Worm (Caenorhabditis elegans) whole organism, mixed stage, embryonic: ENCODE measurements around the gene Y38E10A.24.

ENCODE experiments used
- elt-1 ChIP-seq: sonication (generic microtip); optimal IDR thresholded peaks from 2 replicates; lab custom pipeline; 2017; ENCODE audit warnings: missing genetic modification characterization, mild to moderate bottlenecking, missing compliant biosample characterization, antibody characterized with exemption, moderate library complexity, borderline replicate concordance; ENCODE audit not compliant: insufficient read depth
- lin-13 ChIP-seq: fragments of 150-350 bp; optimal IDR thresholded peaks from 2 replicates; lab custom pipeline; 2014; ENCODE audit warnings: missing biosample characterization, missing genetic modification characterization
- nhr-237 ChIP-seq: fragments of 150-350 bp; optimal IDR thresholded peaks from 2 replicates; lab custom pipeline; 2014; ENCODE audit warnings: missing biosample characterization, missing genetic modification characterization
- nhr-28 ChIP-seq: fragments of 150-350 bp; optimal IDR thresholded peaks from 2 replicates; lab custom pipeline; 2014; ENCODE audit warnings: missing biosample characterization, missing genetic modification characterization
- sem-2 ChIP-seq: fragments of 200-800 bp; sonication (Bioruptor generic); optimal IDR thresholded peaks from 2 replicates; lab custom pipeline; 2018; ENCODE audit warnings: mild to moderate bottlenecking, missing genetic modification characterization, missing compliant biosample characterization
- snpc-4 ChIP-seq: fragments of 150-350 bp; optimal IDR thresholded peaks from 2 replicates; lab custom pipeline; 2014; ENCODE audit warnings: missing biosample characterization, missing genetic modification characterization
- unc-39 ChIP-seq: fragments of 150-350 bp; optimal IDR thresholded peaks from 2 replicates; lab custom pipeline; 2014; ENCODE audit warnings: missing biosample characterization, missing genetic modification characterization

DNA sequence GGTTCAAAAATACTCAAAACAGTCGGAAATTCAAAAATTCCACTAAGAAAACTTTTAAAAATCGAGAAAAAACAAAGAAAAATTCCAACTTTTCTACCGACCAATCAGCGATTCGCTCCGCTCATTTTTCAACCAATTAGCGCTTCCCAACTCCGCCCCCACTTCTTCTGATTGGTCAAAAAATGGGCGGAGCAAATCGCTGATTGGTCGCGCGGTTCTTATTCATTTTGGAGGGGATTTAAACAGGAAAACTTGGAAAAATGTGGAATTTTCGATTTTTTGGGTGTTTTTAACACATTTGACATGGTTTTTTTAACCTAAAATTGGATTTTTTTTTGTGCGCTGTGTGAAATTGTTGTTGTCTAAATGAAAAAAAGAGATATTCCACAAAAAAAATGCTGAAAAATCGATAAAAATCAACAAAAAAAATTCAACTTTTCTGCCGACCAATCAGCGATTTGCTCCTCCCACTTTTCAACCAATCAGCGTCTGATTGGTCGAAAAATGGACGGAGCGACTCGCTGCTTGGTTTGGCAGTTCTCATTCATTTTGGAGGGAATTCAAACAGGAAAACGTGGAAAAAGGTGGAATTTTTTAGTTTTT is 44.0 kb downstream of the Y38E10A.24 start:
- no peak for TF ChIP-seq nhr-28
- TF ChIP-seq elt-1 (tag; lab: Kevin White, UChicago), result no peak
- no peak for TF ChIP-seq snpc-4 (tag; lab: Kevin White, UChicago)
- TF ChIP-seq sem-2, result no peak
- no peak for TF ChIP-seq nhr-237 (tag; lab: Kevin White, UChicago)
- no peak for TF ChIP-seq lin-13 (tag; lab: Kevin White, UChicago)
- no peak for TF ChIP-seq unc-39 (tag; lab: Kevin White, UChicago)
